Worm (Caenorhabditis elegans): Measurements from ENCODE around the gene gldi-6.
A peak's percentile ranks its signal among the peaks of the same experiment; 100 is the strongest.

Gene gldi-6

DNA sequence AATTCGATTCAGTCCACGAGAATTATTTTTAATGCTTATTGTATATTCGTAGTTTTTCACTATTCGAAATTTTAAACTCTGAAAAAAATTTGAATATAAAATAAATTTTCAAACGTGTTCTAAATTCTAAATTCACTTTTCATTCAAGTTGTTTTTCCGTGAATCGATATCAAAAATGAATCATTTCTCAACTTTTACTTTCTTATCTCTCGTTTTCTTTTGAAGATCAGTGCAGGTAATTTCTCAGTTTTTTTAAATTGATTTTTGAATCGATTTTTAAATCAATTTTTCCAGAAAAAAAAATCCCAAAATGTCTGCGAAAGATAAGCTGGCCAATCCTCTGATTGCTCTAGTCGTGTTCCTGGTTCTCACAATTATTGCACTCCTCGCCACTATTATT, 30.2 kb upstream of the gldi-6 start, which contains the start of gene nep-6:
TSS of gene nep-6 (plus strand) at position 301 of the 400 bp plus-strand sequence.
- TF ChIP-seq lin-15B (tag; optimal IDR thresholded peaks at IDR 0.05) (no peak), lin-39 (tag; optimal IDR thresholded peaks at IDR 0.05) (no peak), swsn-7 (tag; optimal IDR thresholded peaks at IDR 0.05) (no peak), mep-1 (tag; optimal IDR thresholded peaks at IDR 0.05) (no peak), aly-2 (tag; optimal IDR thresholded peaks at IDR 0.05) (no peak), blmp-1 (tag; optimal IDR thresholded peaks at IDR 0.05) (no peak), ztf-11 (tag; optimal IDR thresholded peaks at IDR 0.05) (no peak), ama-1 (optimal IDR thresholded peaks at IDR 0.05) (no peak), tlp-1 (tag; optimal IDR thresholded peaks at IDR 0.05) (no peak), sox-4 (tag; optimal IDR thresholded peaks at IDR 0.05) (no peak), hlh-4 (tag; optimal IDR thresholded peaks at IDR 0.05) (no peak), nhr-20 (tag; optimal IDR thresholded peaks at IDR 0.05) (no peak), fkh-4 (tag; optimal IDR thresholded peaks at IDR 0.05; ENCODE audit: borderline replicate concordance) (no peak)

DNA sequence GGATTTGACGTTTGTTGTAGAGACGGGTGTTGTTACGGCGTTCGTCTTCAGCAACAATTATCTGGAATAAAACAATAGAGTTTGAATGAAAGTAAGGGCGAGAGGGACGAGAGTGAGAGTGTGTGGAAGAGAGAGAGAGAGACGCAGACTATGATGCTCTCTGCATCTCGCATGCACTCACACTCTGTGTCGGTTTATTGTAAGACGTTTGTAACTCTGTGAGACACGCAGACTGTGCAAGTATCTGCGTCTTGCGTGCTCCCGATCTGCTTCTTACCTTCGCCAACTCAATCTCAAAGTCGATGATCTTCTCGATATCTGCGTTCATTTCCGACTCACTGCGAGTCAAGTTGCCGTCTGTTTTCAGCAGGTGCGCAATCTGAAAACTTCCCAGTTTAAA, 23.8 kb upstream of the gldi-6 start:
- no peak for TF ChIP-seq efl-1 (optimal IDR thresholded peaks at IDR 0.05)
- TF ChIP-seq efl-1 (GFP tag; optimal IDR thresholded peaks at IDR 0.05 in 1 of 2) = peak in 1 of 2 experiments; percentile 80
- TF ChIP-seq skn-1 (tag; optimal IDR thresholded peaks at IDR 0.05) = no peak
- no peak for TF ChIP-seq fkh-10 (GFP tag; optimal IDR thresholded peaks at IDR 0.05)
- no peak for TF ChIP-seq ceh-88 (GFP tag; IDR thresholded peaks at IDR 0.05)

DNA sequence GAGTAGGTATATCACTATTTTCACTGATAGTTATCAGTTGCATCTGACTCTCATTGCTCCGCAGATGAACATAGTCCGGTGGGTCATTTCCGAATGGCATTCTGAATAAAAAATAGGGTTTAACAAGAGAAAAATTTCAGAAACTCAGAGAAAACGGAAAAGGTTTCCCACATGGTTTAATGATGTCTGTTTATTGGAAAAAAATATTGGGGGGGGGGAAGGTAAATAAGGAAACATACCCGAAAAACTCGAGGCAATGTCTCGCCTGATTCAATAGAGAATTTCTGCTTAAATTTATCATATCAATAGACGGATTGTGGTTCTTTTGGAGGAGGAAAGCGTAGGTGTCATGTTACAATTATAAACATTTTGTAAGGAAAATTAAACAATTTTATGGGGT, 21.3 kb upstream of the gldi-6 start, which contains the start of gene nep-11:
TSS of gene nep-11 (minus strand) at position 101 of the 400 bp plus-strand sequence.
- TF ChIP-seq zag-1 (tag; optimal IDR thresholded peaks at IDR 0.05) (no peak), lsy-2 (tag; optimal IDR thresholded peaks at IDR 0.05) (no peak), blmp-1 (tag; optimal IDR thresholded peaks at IDR 0.05) (no peak), tbx-2 (tag; optimal IDR thresholded peaks at IDR 0.05) (no peak), C34B4.2 (tag; optimal IDR thresholded peaks at IDR 0.05) (no peak), aly-2 (tag; optimal IDR thresholded peaks at IDR 0.05) (no peak), hpl-2 (GFP tag; optimal IDR thresholded peaks at IDR 0.05) (no peak), nhr-90 (tag; optimal IDR thresholded peaks at IDR 0.05; ENCODE audit: poor library complexity) (no peak), nhr-20 (tag; optimal IDR thresholded peaks at IDR 0.05) (no peak), C04F5.9 (tag; optimal IDR thresholded peaks at IDR 0.05) (no peak), fkh-10 (GFP tag; optimal IDR thresholded peaks at IDR 0.05) (no peak), mep-1 (tag; optimal IDR thresholded peaks at IDR 0.05) (no peak), ceh-63 (GFP tag; optimal IDR thresholded peaks at IDR 0.05) (no peak), unc-30 (tag; optimal IDR thresholded peaks at IDR 0.05) (no peak), unc-62 (GFP tag; optimal IDR thresholded peaks at IDR 0.05) (no peak), swsn-7 (tag; optimal IDR thresholded peaks at IDR 0.05) (no peak), unc-86 (tag; optimal IDR thresholded peaks at IDR 0.05) (no peak), pqm-1 (tag; optimal IDR thresholded peaks at IDR 0.05) (no peak), nhr-237 (tag; optimal IDR thresholded peaks at IDR 0.05) (no peak), sptf-1 (tag; optimal IDR thresholded peaks at IDR 0.05) (no peak)

DNA sequence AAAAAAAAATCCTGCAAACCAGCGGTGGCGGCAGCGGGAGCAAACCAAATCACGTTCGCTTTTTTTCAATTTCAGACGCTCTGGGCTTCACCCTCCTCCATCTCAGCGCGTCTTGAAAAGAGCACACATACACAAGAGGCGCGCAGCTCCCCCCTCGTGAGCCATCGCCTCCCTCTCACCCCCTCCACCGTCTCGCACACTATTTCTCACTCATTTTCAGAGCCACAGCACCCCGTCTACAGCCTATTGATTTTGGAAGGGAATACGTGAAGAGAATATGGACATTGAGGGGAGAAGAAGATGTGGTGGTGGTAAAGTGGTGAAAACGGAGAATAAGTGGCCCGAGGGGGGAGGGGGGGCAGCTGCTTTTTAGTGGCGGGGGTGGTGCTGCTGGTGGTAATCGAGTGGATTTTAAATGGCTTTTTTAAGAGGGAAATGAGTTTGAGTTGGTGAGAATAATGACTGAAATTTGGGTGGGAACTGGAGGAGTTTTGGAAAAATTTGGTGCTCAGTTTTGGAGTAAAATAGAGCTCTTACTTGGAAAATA, 18.5 kb upstream of the gldi-6 start:
- peak; percentile 17 to 38 for TF ChIP-seq efl-1 (optimal IDR thresholded peaks at IDR 0.05)
- no peak for TF ChIP-seq efl-1 (GFP tag; optimal IDR thresholded peaks at IDR 0.05 in 1 of 2)
- no peak for TF ChIP-seq nhr-76 (tag; optimal IDR thresholded peaks at IDR 0.05)
- TF ChIP-seq sox-4 (tag; optimal IDR thresholded peaks at IDR 0.05) = no peak
- TF ChIP-seq alr-1 (tag; optimal IDR thresholded peaks at IDR 0.05; ENCODE audit: borderline replicate concordance) = no peak
- no peak for TF ChIP-seq mab-9 (GFP tag; IDR thresholded peaks at IDR 0.05)
- TF ChIP-seq lin-39 (tag; optimal IDR thresholded peaks at IDR 0.05) = no peak
- peak; percentile 48 for TF ChIP-seq nhr-47 (tag; optimal IDR thresholded peaks at IDR 0.05)
- no peak for TF ChIP-seq dsc-1 (tag; optimal IDR thresholded peaks at IDR 0.05)
- no peak for TF ChIP-seq ceh-90 (tag; optimal IDR thresholded peaks at IDR 0.05)
- no peak for TF ChIP-seq unc-62 (GFP tag; optimal IDR thresholded peaks at IDR 0.05)
- TF ChIP-seq grh-1 (GFP tag; IDR thresholded peaks at IDR 0.05) = no peak
- no peak for TF ChIP-seq unc-98 (GFP tag; IDR thresholded peaks at IDR 0.05)
- no peak for TF ChIP-seq sptf-1 (tag; optimal IDR thresholded peaks at IDR 0.05)
- TF ChIP-seq Y116A8C.19 (tag; optimal IDR thresholded peaks at IDR 0.05; ENCODE audit: borderline replicate concordance) = no peak
- TF ChIP-seq aha-1 (tag; optimal IDR thresholded peaks at IDR 0.05) = no peak
- no peak for TF ChIP-seq lir-3 (tag; optimal IDR thresholded peaks at IDR 0.05; ENCODE audit: poor library complexity)
- TF ChIP-seq pag-3 (tag; optimal IDR thresholded peaks at IDR 0.05; ENCODE audit: borderline replicate concordance, insufficient read depth) = no peak
- no peak for TF ChIP-seq mdl-1 (tag; optimal IDR thresholded peaks at IDR 0.05)
- peak; percentile 88 for TF ChIP-seq lin-14 (GFP tag; optimal IDR thresholded peaks at IDR 0.05)
- no peak for TF ChIP-seq nhr-20 (tag; optimal IDR thresholded peaks at IDR 0.05)
- no peak for TF ChIP-seq zip-4 (GFP tag; optimal IDR thresholded peaks at IDR 0.05)
- TF ChIP-seq unc-86 (tag; optimal IDR thresholded peaks at IDR 0.05) = peak; percentile 32
- TF ChIP-seq nhr-237 (tag; optimal IDR thresholded peaks at IDR 0.05) = no peak
- TF ChIP-seq zag-1 (tag; optimal IDR thresholded peaks at IDR 0.05) = no peak
- peak; percentile 25 for TF ChIP-seq swsn-7 (tag; optimal IDR thresholded peaks at IDR 0.05)

Data from whole organism, L1 larva.